ENCODE assay signal across 3 worm cellular contexts in genomic region chrIII:8933696-8934095, ce11.
TF ChIP-seq lines count a peak whose summit lies in the region.

No protein-coding gene starts in this region.

TF ChIP-seq in whole organism, L1 larva, 84 proteins besides CTCF, POLR2A, EP300 and RAD21:
- TF ChIP-seq ceh-82 (tag; optimal IDR thresholded peaks at IDR 0.05; lab: Kevin White, UChicago) (peak in 1 of 3 experiments; percentile 14), lin-14 (GFP tag; optimal IDR thresholded peaks at IDR 0.05; lab: Kevin White, UChicago) (peak; percentile 54), nhr-71 (tag; optimal IDR thresholded peaks at IDR 0.05; lab: Kevin White, UChicago) (peak; percentile 0), nhr-20 (tag; optimal IDR thresholded peaks at IDR 0.05; lab: Kevin White, UChicago) (no peak), lsy-2 (tag; optimal IDR thresholded peaks at IDR 0.05; lab: Kevin White, UChicago) (peak in 1 of 2 experiments; percentile 21), efl-1 (optimal IDR thresholded peaks at IDR 0.05; lab: Kevin White, UChicago) (no peak), efl-1 (GFP tag; optimal IDR thresholded peaks at IDR 0.05 in 1 of 2; lab: Kevin White, UChicago) (no peak)

TF ChIP-seq in whole organism, L2 larva, 48 proteins besides CTCF, POLR2A, EP300 and RAD21:
- TF ChIP-seq C34F6.9 (tag; optimal IDR thresholded peaks at IDR 0.05; lab: Kevin White, UChicago) = peak; percentile 32
- TF ChIP-seq unc-62 (GFP tag; optimal IDR thresholded peaks at IDR 0.05; lab: Kevin White, UChicago) = no peak
- no peak for TF ChIP-seq ceh-16 (tag; optimal IDR thresholded peaks at IDR 0.05; lab: Kevin White, UChicago)
- peak in 1 of 2 experiments; percentile 14 for TF ChIP-seq lsy-2 (tag; optimal IDR thresholded peaks at IDR 0.05; lab: Kevin White, UChicago)
- no peak for TF ChIP-seq unc-55 (GFP tag; optimal IDR thresholded peaks at IDR 0.05; lab: Kevin White, UChicago)
- TF ChIP-seq lin-13 (GFP tag; optimal IDR thresholded peaks at IDR 0.05; lab: Kevin White, UChicago) = no peak

TF ChIP-seq in whole organism, L3 larva, 47 proteins besides CTCF, POLR2A, EP300 and RAD21:
- TF ChIP-seq nhr-12 (tag; optimal IDR thresholded peaks at IDR 0.05; lab: Kevin White, UChicago) (no peak), lin-39 (tag; optimal IDR thresholded peaks at IDR 0.05; lab: Kevin White, UChicago) (peak; percentile 74), nhr-11 (tag; optimal IDR thresholded peaks at IDR 0.05; lab: Kevin White, UChicago) (no peak), lsy-12 (tag; optimal IDR thresholded peaks at IDR 0.05; lab: Kevin White, UChicago) (no peak), lin-15B (tag; optimal IDR thresholded peaks at IDR 0.05; lab: Kevin White, UChicago) (no peak), elt-3 (tag; optimal IDR thresholded peaks at IDR 0.05; lab: Kevin White, UChicago) (no peak), zag-1 (tag; optimal IDR thresholded peaks at IDR 0.05; lab: Kevin White, UChicago) (no peak), ceh-16 (tag; optimal IDR thresholded peaks at IDR 0.05; lab: Kevin White, UChicago) (no peak), fkh-2 (tag; optimal IDR thresholded peaks at IDR 0.05; lab: Kevin White, UChicago) (no peak), nfya-1 (tag; optimal IDR thresholded peaks at IDR 0.05; lab: Kevin White, UChicago; ENCODE audit: insufficient read depth) (peak; percentile 5), unc-62 (GFP tag; optimal IDR thresholded peaks at IDR 0.05; lab: Kevin White, UChicago) (no peak), fos-1 (tag; optimal IDR thresholded peaks at IDR 0.05; lab: Kevin White, UChicago) (no peak), daf-12 (tag; optimal IDR thresholded peaks at IDR 0.05; lab: Kevin White, UChicago) (no peak), mml-1 (tag; optimal IDR thresholded peaks at IDR 0.05; lab: Kevin White, UChicago) (no peak), ztf-4 (tag; optimal IDR thresholded peaks at IDR 0.05; lab: Kevin White, UChicago) (no peak)
TF ChIP-seq in whole organism, L3 larva: peak in this region for 2.
